Fruit fly (Drosophila melanogaster): ENCODE measurements around the gene Vps13B.
A peak's percentile ranks its signal among the peaks of the same experiment; 100 is the strongest.

Vps13B gene

dm6 chr3R:29982027-29982426 is 46.2 kb downstream of the Vps13B start (continued):
- TF ChIP-seq Jarid2 (GFP tag; optimal IDR thresholded peaks at IDR 0.05) (no peak), CG15696 (tag; optimal IDR thresholded peaks at IDR 0.05) (no peak), CG10654 (GFP tag; optimal IDR thresholded peaks at IDR 0.05) (no peak), ttk (GFP tag; IDR thresholded peaks at IDR 0.05) (0 out of 2 replicates have a peak, but pooled peaks have one; percentile 7), BEAF-32 (GFP tag; optimal IDR thresholded peaks at IDR 0.05) (no peak), Mad (GFP tag; optimal IDR thresholded peaks at IDR 0.05) (no peak), rib (GFP tag; IDR thresholded peaks at IDR 0.05) (no peak), CG15269 (tag; optimal IDR thresholded peaks at IDR 0.05) (peak; percentile 6), prd (optimal IDR thresholded peaks at IDR 0.05) (no peak), prd (GFP tag; IDR thresholded peaks at IDR 0.05) (peak; percentile 25; the same call in 1 of the 3 replicates), her (GFP tag; optimal IDR thresholded peaks at IDR 0.05) (no peak), gsb-n (tag; optimal IDR thresholded peaks at IDR 0.05) (no peak), tin (GFP tag; optimal IDR thresholded peaks at IDR 0.05) (no peak), CG2120 (GFP tag; optimal IDR thresholded peaks at IDR 0.05) (no peak), kah (GFP tag; optimal IDR thresholded peaks at IDR 0.05) (no peak), CG8924 (tag; optimal IDR thresholded peaks at IDR 0.05) (no peak), pnt (GFP tag; optimal IDR thresholded peaks at IDR 0.05) (no peak), PHDP (tag; optimal IDR thresholded peaks at IDR 0.05) (no peak), ash1 (GFP tag; optimal IDR thresholded peaks at IDR 0.05) (no peak), nom (GFP tag; optimal IDR thresholded peaks at IDR 0.05) (no peak), oc (tag; optimal IDR thresholded peaks at IDR 0.05) (no peak), CG18262 (tag; optimal IDR thresholded peaks at IDR 0.05) (no peak), CG6689 (GFP tag; IDR thresholded peaks at IDR 0.05) (no peak), CG10147 (GFP tag; optimal IDR thresholded peaks at IDR 0.05) (no peak), row (GFP tag; IDR thresholded peaks at IDR 0.05) (peak; percentile 48), mirr (GFP tag; optimal IDR thresholded peaks at IDR 0.05) (no peak), CG30403 (GFP tag; optimal IDR thresholded peaks at IDR 0.05) (peak; percentile 8), CG17802 (tag; optimal IDR thresholded peaks at IDR 0.05) (no peak), fu2 (GFP tag; optimal IDR thresholded peaks at IDR 0.05) (no peak), CG2129 (GFP tag; IDR thresholded peaks at IDR 0.05; ENCODE audit: partially characterized antibody) (no peak), CG6854 (GFP tag; optimal IDR thresholded peaks at IDR 0.05) (no peak), fd64A (GFP tag; optimal IDR thresholded peaks at IDR 0.05) (no peak), CG4617 (GFP tag; optimal IDR thresholded peaks at IDR 0.05; ENCODE audit: borderline replicate concordance) (no peak), gro (GFP tag; optimal IDR thresholded peaks at IDR 0.05) (no peak), CG11085 (GFP tag; IDR thresholded peaks at IDR 0.05) (no peak), CG12155 (GFP tag; optimal IDR thresholded peaks at IDR 0.05) (no peak), CG1529 (GFP tag; optimal IDR thresholded peaks at IDR 0.05) (no peak), CG6765 (GFP tag; optimal IDR thresholded peaks at IDR 0.05) (no peak), gcm (GFP tag; optimal IDR thresholded peaks at IDR 0.05) (no peak), Lpt (GFP tag; optimal IDR thresholded peaks at IDR 0.05) (no peak), Ets97D (GFP tag; optimal IDR thresholded peaks at IDR 0.05) (no peak), peb (GFP tag; IDR thresholded peaks at IDR 0.05) (no peak), unpg (GFP tag; optimal IDR thresholded peaks at IDR 0.05) (peak; percentile 17), CG1233 (GFP tag; optimal IDR thresholded peaks at IDR 0.05) (no peak), CG2678 (tag; optimal IDR thresholded peaks at IDR 0.05) (no peak), CG1647 (GFP tag; optimal IDR thresholded peaks at IDR 0.05) (no peak), en (GFP tag; optimal IDR thresholded peaks at IDR 0.05) (no peak), lov (optimal IDR thresholded peaks at IDR 0.05) (no peak), lov (GFP tag; IDR thresholded peaks at IDR 0.05) (0 out of 3 replicates have a peak, but pooled peaks have one; percentile 43), CG17385 (GFP tag; optimal IDR thresholded peaks at IDR 0.05) (peak; percentile 5), ab (GFP tag; optimal IDR thresholded peaks at IDR 0.05) (no peak), Lim3 (GFP tag; IDR thresholded peaks at IDR 0.05) (no peak)

Measured in whole organism, embryonic.